Fruit fly (Drosophila melanogaster) whole organism, embryonic: ENCODE data around the gene CG6689.

ENCODE experiments used
- Abd-B ChIP-seq: fragments of 200-800 bp; sonication (Bioruptor generic); optimal IDR thresholded peaks from 2 replicates; lab custom pipeline; 2018; ENCODE audit warnings: missing biosample characterization, mild to moderate bottlenecking, missing genetic modification characterization, moderate library complexity
- B-H2 ChIP-seq: fragments of 200-800 bp; sonication (Bioruptor generic); optimal IDR thresholded peaks from 2 replicates; lab custom pipeline; 2018; ENCODE audit warnings: missing biosample characterization, mild to moderate bottlenecking, missing genetic modification characterization
- Bgb ChIP-seq: fragments of 200-800 bp; sonication (Bioruptor generic); IDR thresholded peaks from 2 replicates; pipeline ENCODE4 v1.3.6; 2022; ENCODE audit warnings: missing biosample characterization, missing genetic modification characterization; ENCODE audit not compliant: partially characterized antibody
- BtbVII ChIP-seq: fragments of 200-800 bp; sonication (Bioruptor generic); optimal IDR thresholded peaks from 3 replicates; lab custom pipeline; 2017; ENCODE audit warnings: missing biosample characterization, mild to moderate bottlenecking, missing genetic modification characterization
- CG10366 ChIP-seq: fragments of 200-800 bp; sonication (Bioruptor generic); IDR thresholded peaks from 2 replicates; pipeline ENCODE4 v1.3.6; 2022; ENCODE audit warnings: missing biosample characterization, missing genetic modification characterization
- CG11398 ChIP-seq: fragments of 200-800 bp; sonication (Bioruptor generic); optimal IDR thresholded peaks from 2 replicates; lab custom pipeline; 2016; ENCODE audit warnings: missing biosample characterization, missing genetic modification characterization
- CG11560 ChIP-seq: fragments of 200-800 bp; sonication (Bioruptor generic); IDR thresholded peaks from 3 replicates; pipeline ENCODE4 v1.3.6; 2022; ENCODE audit warnings: missing biosample characterization, missing genetic modification characterization
- CG12071 ChIP-seq: fragments of 200-800 bp; sonication (Bioruptor generic); optimal IDR thresholded peaks from 3 replicates; lab custom pipeline; 2018; ENCODE audit warnings: missing biosample characterization, mild to moderate bottlenecking, missing genetic modification characterization
- CG12104 ChIP-seq: fragments of 200-800 bp; sonication (Bioruptor generic); optimal IDR thresholded peaks from 3 replicates; lab custom pipeline; 2016; ENCODE audit warnings: missing biosample characterization, missing genetic modification characterization
- CG12155 ChIP-seq: fragments of 200-800 bp; sonication (Bioruptor generic); optimal IDR thresholded peaks from 3 replicates; lab custom pipeline; 2016; ENCODE audit warnings: missing biosample characterization, missing genetic modification characterization
- CG12659 ChIP-seq: fragments of 200-800 bp; sonication (Bioruptor generic); optimal IDR thresholded peaks from 3 replicates; lab custom pipeline; 2017; ENCODE audit warnings: mild to moderate bottlenecking, missing biosample characterization, missing genetic modification reagents, missing genetic modification characterization
- CG13296 ChIP-seq: fragments of 200-800 bp; sonication (Bioruptor generic); optimal IDR thresholded peaks from 3 replicates; lab custom pipeline; 2018; ENCODE audit warnings: missing biosample characterization, mild to moderate bottlenecking, missing genetic modification characterization
- CG14014 ChIP-seq: fragments of 200-800 bp; sonication (Bioruptor generic); IDR thresholded peaks from 2 replicates; pipeline ENCODE4 v1.3.6; 2022; ENCODE audit warnings: missing biosample characterization, missing genetic modification characterization
- CG14965 ChIP-seq: fragments of 200-800 bp; sonication (Bioruptor generic); optimal IDR thresholded peaks from 2 replicates; lab custom pipeline; 2016; ENCODE audit warnings: missing biosample characterization, missing genetic modification characterization, borderline replicate concordance
- CG17612 ChIP-seq: fragments of 200-800 bp; sonication (Bioruptor generic); IDR thresholded peaks from 2 replicates; pipeline ENCODE4 v1.3.6; 2022; ENCODE audit warnings: missing biosample characterization, missing genetic modification characterization
- CG1832 ChIP-seq: fragments of 200-800 bp; sonication (Bioruptor generic); optimal IDR thresholded peaks from 2 replicates; lab custom pipeline; 2017; ENCODE audit warnings: missing biosample characterization, mild to moderate bottlenecking, missing genetic modification characterization, inconsistent platforms
- CG2116 ChIP-seq: fragments of 200-800 bp; sonication (Bioruptor generic); optimal IDR thresholded peaks from 3 replicates; lab custom pipeline; 2018; ENCODE audit warnings: missing biosample characterization, mild to moderate bottlenecking, missing genetic modification characterization
- CG2129 ChIP-seq: fragments of 200-800 bp; sonication (Bioruptor generic); IDR thresholded peaks from 2 replicates; pipeline ENCODE4 v1.3.6; 2022; ENCODE audit warnings: missing biosample characterization, missing genetic modification characterization; ENCODE audit not compliant: partially characterized antibody
- CG3726 ChIP-seq: fragments of 200-800 bp; sonication (Bioruptor generic); IDR thresholded peaks from 3 replicates; pipeline ENCODE4, ENCODE4 v1.3.6; 2022; ENCODE audit warnings: missing biosample characterization, missing genetic modification characterization
- CG3847 ChIP-seq: fragments of 200-800 bp; sonication (Bioruptor generic); IDR thresholded peaks from 2 replicates; pipeline ENCODE4 v1.3.6; 2022; ENCODE audit warnings: missing biosample characterization, missing genetic modification characterization
- CG4730 ChIP-seq: fragments of 200-800 bp; sonication (Bioruptor generic); IDR thresholded peaks from 2 replicates; pipeline ENCODE4 v1.3.6; 2022; ENCODE audit warnings: missing biosample characterization, missing genetic modification characterization
- CG4820 ChIP-seq: fragments of 200-800 bp; sonication (Bioruptor generic); optimal IDR thresholded peaks from 3 replicates; lab custom pipeline; 2016; ENCODE audit warnings: missing biosample characterization, missing genetic modification characterization
- CG4854 ChIP-seq: fragments of 200-800 bp; sonication (Bioruptor generic); optimal IDR thresholded peaks from 2 replicates; lab custom pipeline; 2016; ENCODE audit warnings: missing biosample characterization, missing genetic modification characterization, inconsistent platforms
- CG7271 ChIP-seq: fragments of 200-800 bp; sonication (Bioruptor generic); optimal IDR thresholded peaks from 2 replicates; lab custom pipeline; 2018; ENCODE audit warnings: missing biosample characterization, mild to moderate bottlenecking, missing genetic modification characterization, moderate library complexity
- CG8388 ChIP-seq: fragments of 200-800 bp; sonication (Bioruptor generic); optimal IDR thresholded peaks from 2 replicates; lab custom pipeline; 2019; ENCODE audit warnings: missing biosample characterization, mild to moderate bottlenecking, missing genetic modification characterization, moderate library complexity
- CG9437 ChIP-seq: fragments of 200-800 bp; sonication (Bioruptor generic); optimal IDR thresholded peaks from 2 replicates; lab custom pipeline; 2018; ENCODE audit warnings: missing biosample characterization, mild to moderate bottlenecking, missing genetic modification characterization
- Camta ChIP-seq: fragments of 200-800 bp; sonication (Bioruptor generic); optimal IDR thresholded peaks from 2 replicates; lab custom pipeline; 2016; ENCODE audit warnings: missing biosample characterization, missing genetic modification characterization
- Deaf1 ChIP-seq: fragments of 200-800 bp; optimal IDR thresholded peaks from 3 replicates; lab custom pipeline; 2019; ENCODE audit warnings: missing biosample characterization, mild to moderate bottlenecking, missing genetic modification characterization, moderate library complexity
- Dref ChIP-seq: fragments of 200-800 bp; sonication (Bioruptor generic); IDR thresholded peaks from 2 replicates; pipeline ENCODE4 v1.3.6; 2022; ENCODE audit warnings: missing biosample characterization, missing genetic modification characterization
- Fer3 ChIP-seq: fragments of 200-800 bp; sonication (Bioruptor generic); optimal IDR thresholded peaks from 2 replicates; lab custom pipeline; 2018; ENCODE audit warnings: missing biosample characterization, mild to moderate bottlenecking, missing genetic modification characterization, moderate library complexity
- HmgD ChIP-seq: fragments of 200-800 bp; sonication (Bioruptor generic); optimal IDR thresholded peaks from 3 replicates; lab custom pipeline; 2016; ENCODE audit warnings: missing biosample characterization, missing genetic modification characterization
- HmgZ ChIP-seq: fragments of 200-800 bp; sonication (Bioruptor generic); optimal IDR thresholded peaks from 2 replicates; lab custom pipeline; 2018; ENCODE audit warnings: missing biosample characterization, mild to moderate bottlenecking, missing genetic modification characterization
- Lim3 ChIP-seq: fragments of 200-800 bp; sonication (Bioruptor generic); IDR thresholded peaks from 2 replicates; pipeline ENCODE4 v1.3.6; 2022; ENCODE audit warnings: missing biosample characterization, missing genetic modification characterization
- NK7.1 ChIP-seq: fragments of 200-800 bp; sonication (Bioruptor generic); optimal IDR thresholded peaks from 3 replicates; lab custom pipeline; 2016; ENCODE audit warnings: missing biosample characterization, missing genetic modification characterization
- Nf-YA ChIP-seq: fragments of 200-800 bp; sonication (Bioruptor generic); IDR thresholded peaks from 2 replicates; pipeline ENCODE4 v1.3.6; 2022; ENCODE audit warnings: missing biosample characterization, missing genetic modification characterization
- NfI ChIP-seq: fragments of 200-800 bp; sonication (Bioruptor generic); optimal IDR thresholded peaks from 3 replicates; lab custom pipeline; 2018; ENCODE audit warnings: missing biosample characterization, mild to moderate bottlenecking, missing genetic modification characterization, moderate library complexity
- Rfx ChIP-seq: fragments of 200-800 bp; sonication (Bioruptor generic); IDR thresholded peaks from 2 replicates; pipeline ENCODE4 v1.3.6; 2022; ENCODE audit warnings: missing biosample characterization, missing genetic modification characterization
- Sry-β ChIP-seq: fragments of 200-800 bp; sonication (Bioruptor generic); optimal IDR thresholded peaks from 2 replicates; lab custom pipeline; 2018; ENCODE audit warnings: missing biosample characterization, mild to moderate bottlenecking, missing genetic modification characterization, moderate library complexity
- Usf ChIP-seq: fragments of 200-800 bp; sonication (Bioruptor generic); optimal IDR thresholded peaks from 2 replicates; lab custom pipeline; 2017; ENCODE audit warnings: missing genotype, missing biosample characterization, missing genetic modification characterization
- Vsx1 ChIP-seq: fragments of 200-800 bp; sonication (Bioruptor generic); optimal IDR thresholded peaks from 2 replicates; lab custom pipeline; 2017; ENCODE audit warnings: missing biosample characterization, mild to moderate bottlenecking, missing genetic modification characterization, missing genetic modification reagents
- da ChIP-seq: fragments of 200-800 bp; sonication (Bioruptor generic); optimal IDR thresholded peaks from 2 replicates; lab custom pipeline; 2016; ENCODE audit warnings: missing biosample characterization, missing genetic modification characterization
- ems ChIP-seq: fragments of 200-800 bp; sonication (Bioruptor generic); optimal IDR thresholded peaks from 3 replicates; lab custom pipeline; 2016; ENCODE audit warnings: missing biosample characterization, missing genetic modification characterization
- ftz-f1 ChIP-seq: fragments of 200-800 bp; sonication (Bioruptor generic); optimal IDR thresholded peaks from 2 replicates; lab custom pipeline; 2016; ENCODE audit warnings: missing biosample characterization, missing genetic modification characterization
- grau ChIP-seq: fragments of 200-800 bp; optimal IDR thresholded peaks from 3 replicates; lab custom pipeline; 2019; ENCODE audit warnings: missing biosample characterization, mild to moderate bottlenecking, missing genetic modification characterization, moderate library complexity
- her ChIP-seq: fragments of 200-800 bp; sonication (Bioruptor generic); optimal IDR thresholded peaks from 2 replicates; lab custom pipeline; 2016; ENCODE audit warnings: missing biosample characterization, missing genetic modification characterization
- maf-S ChIP-seq: fragments of 200-800 bp; sonication (Bioruptor generic); optimal IDR thresholded peaks from 2 replicates; lab custom pipeline; 2016; ENCODE audit warnings: missing biosample characterization, missing genetic modification characterization
- run ChIP-seq: fragments of 200-800 bp; sonication (Bioruptor generic); optimal IDR thresholded peaks from 3 replicates; lab custom pipeline; 2018; ENCODE audit warnings: missing biosample characterization, mild to moderate bottlenecking, missing genetic modification characterization
- sc ChIP-seq, 3 experiments: fragments of >200 bp in 2 of 3; fragments of 200-800 bp in 1 of 3; sonication (Bioruptor generic) in 1 of 3; optimal IDR thresholded peaks; 2 replicates in 2 of 3; 3 replicates in 1 of 3; lab custom pipeline; 2017; ENCODE audit warnings: mild to moderate bottlenecking in 1 of 3, missing biosample characterization in 1 of 3, missing genetic modification characterization in 1 of 3, missing genetic modification reagents in 1 of 3
- tin ChIP-seq: fragments of 200-800 bp; sonication (Bioruptor generic); optimal IDR thresholded peaks from 3 replicates; lab custom pipeline; 2016; ENCODE audit warnings: missing biosample characterization, missing genetic modification characterization
- trem ChIP-seq: fragments of 200-800 bp; optimal IDR thresholded peaks from 3 replicates; lab custom pipeline; 2019; ENCODE audit warnings: missing biosample characterization, mild to moderate bottlenecking, missing genetic modification characterization, moderate library complexity

Gene CG6689

DNA sequence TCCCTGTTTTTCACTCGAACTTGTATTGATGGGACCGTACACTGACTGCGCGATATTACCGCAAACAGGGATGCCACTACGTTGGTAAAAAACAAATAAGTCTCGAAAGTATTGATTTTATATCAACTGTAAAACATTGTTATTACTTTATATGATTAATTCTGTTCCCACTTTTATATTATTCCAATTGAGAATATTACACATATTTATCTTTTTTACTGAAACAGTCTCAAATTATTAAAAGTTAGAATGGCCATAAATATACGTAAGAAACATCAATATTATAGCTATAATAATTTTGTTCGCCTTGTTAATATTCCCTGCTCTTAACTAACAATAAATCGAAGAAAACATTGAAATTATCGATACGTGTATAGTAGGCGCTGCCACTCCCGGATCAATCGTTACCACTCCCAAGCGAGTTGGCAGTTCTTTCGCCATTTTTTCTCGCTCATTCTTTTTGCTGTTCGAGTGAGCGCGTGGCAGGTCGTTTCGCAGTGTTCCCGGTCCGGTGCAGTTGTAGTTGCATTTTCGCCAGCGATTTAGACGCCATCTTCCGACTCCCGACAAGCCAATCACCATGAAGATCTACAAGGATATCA, 10.0 kb downstream of the CG6689 start, which contains the start of the genes SdhC and Tctp (continued):
- TF ChIP-seq CG8388 (peak; percentile 15), CG2116 (GFP tag; lab: Kevin White, UChicago) (peak; percentile 76), CG17612 (GFP tag; lab: Robert Waterston, UW) (no peak), CG3847 (GFP tag; lab: Robert Waterston, UW) (peak; percentile 28; the same call in 1 of the 2 replicates), CG12104 (GFP tag; lab: Kevin White, UChicago) (peak; percentile 40), grau (tag; lab: Kevin White, UChicago) (peak; percentile 61), HmgZ (peak; percentile 40), Deaf1 (no peak), CG2129 (GFP tag; lab: Robert Waterston, UW) (no peak), ftz-f1 (GFP tag; lab: Kevin White, UChicago) (no peak), Vsx1 (GFP tag; lab: Kevin White, UChicago) (peak; percentile 24), CG13296 (peak; percentile 58), tin (GFP tag; lab: Kevin White, UChicago) (peak; percentile 49), trem (tag; lab: Kevin White, UChicago) (peak; percentile 100), run (tag; lab: Kevin White, UChicago) (peak; percentile 41), Usf (no peak), HmgD (GFP tag; lab: Kevin White, UChicago) (peak; percentile 34), Rfx (GFP tag; lab: Robert Waterston, UW) (peak; percentile 37), CG12155 (peak; percentile 97), CG3726 (GFP tag; lab: Robert Waterston, UW) (no peak), da (no peak), B-H2 (GFP tag; lab: Kevin White, UChicago) (peak; percentile 61), CG9437 (GFP tag; lab: Kevin White, UChicago) (peak; percentile 36), CG4854 (no peak), CG7271 (tag; lab: Kevin White, UChicago) (peak; percentile 26), NK7.1 (GFP tag; lab: Kevin White, UChicago) (no peak), ems (GFP tag; lab: Kevin White, UChicago) (no peak), CG4820 (GFP tag; lab: Kevin White, UChicago) (peak; percentile 72), CG14014 (GFP tag; lab: Robert Waterston, UW) (no peak), maf-S (no peak), CG10366 (no peak), sc (optimal IDR thresholded peaks at IDR 0.05; lab: Kevin White, UChicago) (no peak), sc (GFP tag; optimal IDR thresholded peaks at IDR 0.05; lab: Kevin White, UChicago) (no peak), Fer3 (peak; percentile 40), CG4730 (GFP tag; lab: Robert Waterston, UW) (no peak), NfI (GFP tag; lab: Kevin White, UChicago) (peak; percentile 38), CG11560 (tag; lab: Robert Waterston, UW) (no peak), her (GFP tag; lab: Kevin White, UChicago) (no peak), CG14965 (GFP tag; lab: Kevin White, UChicago) (no peak), Abd-B (peak; percentile 46), Nf-YA (GFP tag; lab: Robert Waterston, UW) (no peak), CG12659 (GFP tag; lab: Kevin White, UChicago) (peak; percentile 83), CG12071 (no peak), CG1832 (GFP tag; lab: Kevin White, UChicago) (no peak), Lim3 (no peak), CG11398 (GFP tag; lab: Kevin White, UChicago) (no peak), Sry-β (GFP tag; lab: Kevin White, UChicago) (no peak), BtbVII (GFP tag; lab: Kevin White, UChicago) (no peak), Camta (GFP tag; lab: Kevin White, UChicago) (peak; percentile 35), Bgb (GFP tag; lab: Robert Waterston, UW) (peak; percentile 66), Dref (GFP tag; lab: Robert Waterston, UW) (peak; percentile 74)
